Worm (Caenorhabditis elegans) whole organism, midembryonic: ENCODE measurements around the gene ZK596.3.

ENCODE experiments used
- T22C8.4 ChIP-seq: fragments of 200-800 bp; sonication (Bioruptor generic); IDR thresholded peaks from 2 replicates; pipeline ENCODE4 v1.3.6; 2022; ENCODE audit warnings: missing genetic modification characterization, missing compliant biosample characterization
- cog-1 ChIP-seq: sonication (generic microtip); optimal IDR thresholded peaks from 2 replicates; lab custom pipeline; 2016; ENCODE audit warnings: missing genetic modification characterization, missing compliant biosample characterization
- flt-1 ChIP-seq: fragments of 200-800 bp; sonication (Bioruptor generic); IDR thresholded peaks from 2 replicates; pipeline ENCODE4 v1.3.6; 2022; ENCODE audit warnings: missing genetic modification characterization, missing compliant biosample characterization
- klf-2 ChIP-seq: fragments of 200-800 bp; sonication (Bioruptor generic); conservative IDR thresholded peaks from 2 replicates; pipeline ENCODE4 v1.3.6; 2022; ENCODE audit warnings: missing genetic modification reagents, missing genetic modification characterization, missing compliant biosample characterization
- tab-1 ChIP-seq: fragments of 200-800 bp; sonication (Bioruptor generic); IDR thresholded peaks from 2 replicates; pipeline ENCODE4 v1.3.6; 2022; ENCODE audit warnings: missing genetic modification characterization, missing compliant biosample characterization
- ztf-29 ChIP-seq: fragments of 200-800 bp; sonication (Bioruptor generic); IDR thresholded peaks from 2 replicates; pipeline ENCODE4 v1.3.6; 2022; ENCODE audit warnings: missing genetic modification reagents, missing genetic modification characterization, missing compliant biosample characterization

DNA sequence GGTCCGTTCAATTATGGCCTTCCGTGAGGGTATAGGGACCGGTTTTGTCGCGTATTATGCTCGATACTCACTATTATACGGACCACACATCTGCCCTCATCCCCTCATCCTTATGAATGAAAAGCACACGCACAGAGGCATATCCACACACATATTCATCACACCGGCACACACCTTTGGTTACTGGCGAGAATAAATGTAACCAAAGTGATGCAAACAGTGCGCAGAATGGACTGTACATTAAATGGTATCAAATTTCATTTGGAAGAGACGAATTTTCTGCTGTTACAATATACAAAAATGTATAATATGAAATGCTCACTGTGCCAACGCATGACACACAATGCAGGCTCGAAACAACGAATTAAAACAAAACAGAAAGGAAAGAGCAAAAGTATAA lies 34.5 kb downstream of the ZK596.3 start:
- TF ChIP-seq cog-1 (tag; lab: Kevin White, UChicago) (no peak), tab-1 (0 out of 2 replicates have a peak, but pooled peaks have one; percentile 65), flt-1 (GFP tag; lab: Robert Waterston, UW) (no peak), ztf-29 (GFP tag; lab: Robert Waterston, UW) (no peak), T22C8.4 (GFP tag; lab: Robert Waterston, UW) (no peak), klf-2 (GFP tag; lab: Robert Waterston, UW) (no peak)
